Fruit fly (Drosophila melanogaster) whole organism, embryonic: Measurements from ENCODE around the gene trem.

ENCODE experiments used
- Abd-B ChIP-seq: fragments of 200-800 bp; sonication (Bioruptor generic); optimal IDR thresholded peaks from 2 replicates; lab custom pipeline; 2018; ENCODE audit warnings: missing biosample characterization, mild to moderate bottlenecking, missing genetic modification characterization, moderate library complexity
- Atf3 ChIP-seq: fragments of 200-800 bp; sonication (Bioruptor generic); optimal IDR thresholded peaks from 3 replicates; lab custom pipeline; 2016; ENCODE audit warnings: missing biosample characterization, missing genetic modification characterization
- Awh ChIP-seq: fragments of 200-800 bp; sonication (Bioruptor generic); IDR thresholded peaks from 2 replicates; pipeline ENCODE4, ENCODE4 v1.3.6; 2022; ENCODE audit warnings: missing biosample characterization, missing genetic modification characterization
- Bgb ChIP-seq: fragments of 200-800 bp; sonication (Bioruptor generic); IDR thresholded peaks from 2 replicates; pipeline ENCODE4 v1.3.6; 2022; ENCODE audit warnings: missing biosample characterization, missing genetic modification characterization; ENCODE audit not compliant: partially characterized antibody
- CG10431 ChIP-seq: fragments of 200-800 bp; sonication (Bioruptor generic); optimal IDR thresholded peaks from 3 replicates; lab custom pipeline; 2018; ENCODE audit warnings: missing biosample characterization, mild to moderate bottlenecking, missing genetic modification characterization
- CG10462 ChIP-seq: fragments of 200-800 bp; sonication (Bioruptor generic); optimal IDR thresholded peaks from 2 replicates; lab custom pipeline; 2016; ENCODE audit warnings: missing biosample characterization, missing genetic modification characterization
- CG11695 ChIP-seq: fragments of 200-800 bp; sonication (Bioruptor generic); IDR thresholded peaks from 3 replicates; pipeline ENCODE4 v1.3.6; 2022; ENCODE audit warnings: missing biosample characterization, missing genetic modification characterization
- CG11696 ChIP-seq: fragments of 200-800 bp; sonication (Bioruptor generic); IDR thresholded peaks from 2 replicates; pipeline ENCODE4 v1.3.6; 2022; ENCODE audit warnings: missing biosample characterization, missing genetic modification characterization
- CG12219 ChIP-seq: fragments of 200-800 bp; sonication (Bioruptor generic); optimal IDR thresholded peaks from 3 replicates; lab custom pipeline; 2018; ENCODE audit warnings: missing biosample characterization, mild to moderate bottlenecking, missing genetic modification characterization
- CG13123 ChIP-seq: fragments of 200-800 bp; sonication (Bioruptor generic); optimal IDR thresholded peaks from 2 replicates; lab custom pipeline; 2016; ENCODE audit warnings: missing biosample characterization, missing genetic modification characterization
- CG13296 ChIP-seq: fragments of 200-800 bp; sonication (Bioruptor generic); optimal IDR thresholded peaks from 3 replicates; lab custom pipeline; 2018; ENCODE audit warnings: missing biosample characterization, mild to moderate bottlenecking, missing genetic modification characterization
- CG14050 ChIP-seq: fragments of 200-800 bp; sonication (Bioruptor generic); IDR thresholded peaks from 3 replicates; pipeline ENCODE4 v1.3.6; 2022; ENCODE audit warnings: missing biosample characterization, missing genetic modification characterization
- CG14710 ChIP-seq: fragments of 200-800 bp; sonication (Bioruptor generic); optimal IDR thresholded peaks from 3 replicates; lab custom pipeline; 2019; ENCODE audit warnings: missing biosample characterization, mild to moderate bottlenecking, missing genetic modification characterization, moderate library complexity
- CG15514 ChIP-seq: fragments of 200-800 bp; sonication (Bioruptor generic); optimal IDR thresholded peaks from 3 replicates; lab custom pipeline; 2017; ENCODE audit warnings: missing biosample characterization, missing genetic modification characterization, mild to moderate bottlenecking, moderate library complexity, missing genetic modification reagents
- CG1602 ChIP-seq: fragments of 200-800 bp; sonication (Bioruptor generic); optimal IDR thresholded peaks from 3 replicates; lab custom pipeline; 2016; ENCODE audit warnings: missing biosample characterization, missing genetic modification characterization
- CG1792 ChIP-seq: fragments of 200-800 bp; sonication (Bioruptor generic); optimal IDR thresholded peaks from 2 replicates; lab custom pipeline; 2016; ENCODE audit warnings: missing biosample characterization, missing genetic modification characterization
- CG2712 ChIP-seq: fragments of 200-800 bp; optimal IDR thresholded peaks from 3 replicates; lab custom pipeline; 2019; ENCODE audit warnings: missing biosample characterization, mild to moderate bottlenecking, missing genetic modification characterization, moderate library complexity
- CG32532 ChIP-seq: fragments of 200-800 bp; sonication (Bioruptor generic); IDR thresholded peaks from 2 replicates; pipeline ENCODE4 v1.3.6; 2022; ENCODE audit warnings: missing biosample characterization, missing genetic modification characterization
- CG3726 ChIP-seq: fragments of 200-800 bp; sonication (Bioruptor generic); IDR thresholded peaks from 3 replicates; pipeline ENCODE4, ENCODE4 v1.3.6; 2022; ENCODE audit warnings: missing biosample characterization, missing genetic modification characterization
- CG4360 ChIP-seq: fragments of 200-800 bp; sonication (Bioruptor generic); IDR thresholded peaks from 2 replicates; pipeline ENCODE4 v1.3.6; 2022; ENCODE audit warnings: missing biosample characterization, missing genetic modification characterization
- CG4820 ChIP-seq: fragments of 200-800 bp; sonication (Bioruptor generic); optimal IDR thresholded peaks from 3 replicates; lab custom pipeline; 2016; ENCODE audit warnings: missing biosample characterization, missing genetic modification characterization
- CG5953 ChIP-seq: fragments of 200-800 bp; sonication (Bioruptor generic); IDR thresholded peaks from 2 replicates; pipeline ENCODE4 v1.3.6; 2022; ENCODE audit warnings: missing biosample characterization, missing genetic modification characterization
- CG7271 ChIP-seq: fragments of 200-800 bp; sonication (Bioruptor generic); optimal IDR thresholded peaks from 2 replicates; lab custom pipeline; 2018; ENCODE audit warnings: missing biosample characterization, mild to moderate bottlenecking, missing genetic modification characterization, moderate library complexity
- CG7357 ChIP-seq: fragments of 200-800 bp; sonication (Bioruptor generic); IDR thresholded peaks from 3 replicates; pipeline ENCODE4 v1.3.6; 2022; ENCODE audit warnings: missing biosample characterization, missing genetic modification characterization
- D19B ChIP-seq: fragments of 200-800 bp; sonication (Bioruptor generic); optimal IDR thresholded peaks from 2 replicates; lab custom pipeline; 2017; ENCODE audit warnings: missing biosample characterization, mild to moderate bottlenecking, missing genetic modification characterization
- Ets97D ChIP-seq: fragments of 200-800 bp; sonication (Bioruptor generic); optimal IDR thresholded peaks from 3 replicates; lab custom pipeline; 2016; ENCODE audit warnings: missing biosample characterization, missing genetic modification characterization
- HLHmδ ChIP-seq: fragments of 200-800 bp; sonication (Bioruptor generic); optimal IDR thresholded peaks from 2 replicates; lab custom pipeline; 2018; ENCODE audit warnings: missing biosample characterization, mild to moderate bottlenecking, missing genetic modification characterization, moderate library complexity
- Lhr ChIP-seq: fragments of 200-800 bp; sonication (Bioruptor generic); optimal IDR thresholded peaks from 3 replicates; lab custom pipeline; 2017; ENCODE audit warnings: mild to moderate bottlenecking, missing biosample characterization, missing genetic modification reagents, missing genetic modification characterization
- Pdp1 ChIP-seq, 2 experiments: fragments of 200-800 bp; sonication (Bioruptor generic); optimal IDR thresholded peaks; 3 replicates each; lab custom pipeline; 2016; ENCODE audit warnings: missing biosample characterization in 2 of 2, missing genetic modification characterization in 2 of 2, mild to moderate bottlenecking in 1 of 2, moderate library complexity in 1 of 2
- Poxn ChIP-seq: fragments of 200-800 bp; sonication (Bioruptor generic); IDR thresholded peaks from 2 replicates; pipeline ENCODE4 v1.3.6; 2022; ENCODE audit warnings: missing biosample characterization, missing genetic modification characterization
- Rfx ChIP-seq: fragments of 200-800 bp; sonication (Bioruptor generic); IDR thresholded peaks from 2 replicates; pipeline ENCODE4 v1.3.6; 2022; ENCODE audit warnings: missing biosample characterization, missing genetic modification characterization
- chn ChIP-seq: fragments of 200-800 bp; sonication (Bioruptor generic); optimal IDR thresholded peaks from 2 replicates; lab custom pipeline; 2016; ENCODE audit warnings: missing biosample characterization, missing genetic modification characterization
- crp ChIP-seq, 2 experiments: fragments of 200-800 bp; sonication (Bioruptor generic); optimal IDR thresholded peaks; 2 replicates in 1 of 2; 3 replicates in 1 of 2; lab custom pipeline; 2017; ENCODE audit warnings: missing biosample characterization in 2 of 2, missing genetic modification characterization in 2 of 2, mild to moderate bottlenecking in 1 of 2, moderate library complexity in 1 of 2
- disco-r ChIP-seq: fragments of 200-800 bp; sonication (Bioruptor generic); optimal IDR thresholded peaks from 2 replicates; lab custom pipeline; 2016; ENCODE audit warnings: missing biosample characterization, missing genetic modification characterization
- dysf ChIP-seq: fragments of 200-800 bp; sonication (Bioruptor generic); IDR thresholded peaks from 3 replicates; pipeline ENCODE4 v1.3.6; 2022; ENCODE audit warnings: missing biosample characterization, missing genetic modification characterization
- gce ChIP-seq: fragments of 200-800 bp; sonication (Bioruptor generic); IDR thresholded peaks from 3 replicates; pipeline ENCODE4 v1.3.6; 2022; ENCODE audit warnings: missing biosample characterization, missing genetic modification characterization
- hb ChIP-seq: fragments of 200-800 bp; sonication (Bioruptor generic); IDR thresholded peaks from 3 replicates; pipeline ENCODE4 v1.3.6; 2022; ENCODE audit warnings: missing biosample characterization, missing genetic modification characterization; ENCODE audit not compliant: partially characterized antibody
- insv ChIP-seq, 2 experiments: fragments of 200-800 bp; sonication (Bioruptor generic); optimal IDR thresholded peaks; 3 replicates each; lab custom pipeline; 2016 to 2018; ENCODE audit warnings: missing biosample characterization in 2 of 2, missing genetic modification characterization in 2 of 2
- luna ChIP-seq: fragments of 200-800 bp; sonication (Bioruptor generic); optimal IDR thresholded peaks from 2 replicates; lab custom pipeline; 2016; ENCODE audit warnings: missing biosample characterization, missing genetic modification characterization
- maf-S ChIP-seq: fragments of 200-800 bp; sonication (Bioruptor generic); optimal IDR thresholded peaks from 2 replicates; lab custom pipeline; 2016; ENCODE audit warnings: missing biosample characterization, missing genetic modification characterization
- mam ChIP-seq: fragments of 200-800 bp; sonication (Bioruptor generic); optimal IDR thresholded peaks from 3 replicates; lab custom pipeline; 2016; ENCODE audit warnings: missing biosample characterization, missing genetic modification characterization
- pan ChIP-seq, 4 experiments: fragments of >200 bp in 3 of 4; fragments of 200-800 bp in 1 of 4; sonication (Bioruptor generic) in 1 of 4; optimal IDR thresholded peaks in 3 of 4; IDR thresholded peaks in 1 of 4; 2 replicates each; pipeline versions ENCODE4 v1.3.6 to Lab custom; 2017 to 2022; ENCODE audit warnings: missing biosample characterization in 2 of 4, missing genetic modification characterization in 2 of 4, mixed read lengths in 1 of 4
- run ChIP-seq: fragments of 200-800 bp; sonication (Bioruptor generic); optimal IDR thresholded peaks from 3 replicates; lab custom pipeline; 2018; ENCODE audit warnings: missing biosample characterization, mild to moderate bottlenecking, missing genetic modification characterization
- salm ChIP-seq: fragments of 200-800 bp; sonication (Bioruptor generic); optimal IDR thresholded peaks from 2 replicates; lab custom pipeline; 2018; ENCODE audit warnings: missing biosample characterization, mild to moderate bottlenecking, missing genetic modification characterization
- sna ChIP-seq: fragments of 200-800 bp; sonication (Bioruptor generic); IDR thresholded peaks from 2 replicates; pipeline ENCODE4 v1.3.6; 2022; ENCODE audit warnings: missing biosample characterization, missing genetic modification characterization; ENCODE audit not compliant: partially characterized antibody
- vnd ChIP-seq: fragments of 200-800 bp; sonication (Bioruptor generic); IDR thresholded peaks from 3 replicates; pipeline ENCODE4 v1.3.6; 2022; ENCODE audit warnings: missing biosample characterization, missing genetic modification characterization; ENCODE audit not compliant: partially characterized antibody
- wek ChIP-seq: fragments of 200-800 bp; sonication (Bioruptor generic); optimal IDR thresholded peaks from 3 replicates; lab custom pipeline; 2018; ENCODE audit warnings: missing biosample characterization, mild to moderate bottlenecking, missing genetic modification characterization, moderate library complexity
- zfh1 ChIP-seq: fragments of 200-800 bp; sonication (Bioruptor generic); IDR thresholded peaks from 3 replicates; pipeline ENCODE4 v1.3.6; 2022; ENCODE audit warnings: missing biosample characterization, missing genetic modification characterization

Gene trem

DNA sequence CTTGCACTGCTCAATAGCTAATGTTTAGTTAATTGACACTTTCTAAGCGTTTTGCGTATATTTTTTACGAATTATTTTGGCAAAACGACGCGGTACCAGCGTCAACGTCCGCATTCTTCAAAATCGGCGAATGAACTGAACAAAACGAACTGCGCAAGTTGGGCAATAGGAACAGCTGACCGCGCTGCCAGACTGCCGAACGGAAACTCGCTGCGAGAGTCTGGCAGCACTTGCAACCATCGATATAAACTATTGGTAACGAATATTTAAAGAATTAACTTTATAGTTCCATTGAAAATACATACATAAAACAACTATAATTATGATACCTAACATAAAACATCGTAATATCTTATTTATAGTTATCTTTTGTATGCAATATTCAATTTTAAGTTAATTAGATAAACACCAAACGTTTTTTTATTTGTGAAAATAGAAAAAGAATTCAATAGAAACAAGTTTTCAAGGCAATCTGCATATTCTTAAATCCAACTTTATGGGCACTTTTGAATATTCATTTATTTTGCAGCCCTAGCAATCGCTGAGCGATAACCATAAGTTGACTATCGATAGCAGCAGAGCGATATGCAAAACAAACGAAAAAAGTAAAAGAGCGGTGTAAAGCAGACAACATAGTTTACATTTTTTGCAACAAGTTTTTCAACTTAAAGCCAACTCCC lies 22.6 kb downstream of the trem start, which contains the start of the genes Hs6st and MED25 (continued):
- TF ChIP-seq chn (GFP tag; lab: Kevin White, UChicago) (no peak), Abd-B (GFP tag; lab: Kevin White, UChicago) (peak; percentile 41), Pdp1 (GFP tag; optimal IDR thresholded peaks at IDR 0.05; lab: Kevin White, UChicago) (peak in 1 of 2 experiments; percentile 81), CG11695 (GFP tag; lab: Robert Waterston, UW) (no peak), CG5953 (GFP tag; lab: Robert Waterston, UW) (no peak), CG10462 (GFP tag; lab: Kevin White, UChicago) (no peak), disco-r (GFP tag; lab: Kevin White, UChicago) (no peak), salm (no peak), mam (GFP tag; lab: Kevin White, UChicago) (no peak), CG32532 (GFP tag; lab: Robert Waterston, UW) (peak; percentile 41; the same call in 1 of the 2 replicates), Awh (GFP tag; lab: Robert Waterston, UW) (0 out of 2 replicates have a peak, but pooled peaks have one; percentile 13), CG2712 (tag; lab: Kevin White, UChicago) (peak; percentile 37), gce (GFP tag; lab: Robert Waterston, UW) (no peak), CG7271 (tag; lab: Kevin White, UChicago) (no peak), CG14050 (GFP tag; lab: Robert Waterston, UW) (peak; percentile 52; the same call in 2 of the 3 replicates), pan (optimal IDR thresholded peaks at IDR 0.05; lab: Kevin White, UChicago) (no peak), pan (GFP tag; optimal IDR thresholded peaks at IDR 0.05 in 1 of 2, IDR thresholded peaks at IDR 0.05 in 1 of 2) (no peak), maf-S (GFP tag; lab: Kevin White, UChicago) (no peak), run (tag; lab: Kevin White, UChicago) (no peak), CG11696 (GFP tag; lab: Robert Waterston, UW) (no peak), Atf3 (no peak), Ets97D (GFP tag; lab: Kevin White, UChicago) (peak; percentile 79), CG1792 (GFP tag; lab: Kevin White, UChicago) (peak; percentile 28), CG3726 (GFP tag; lab: Robert Waterston, UW) (no peak), CG12219 (GFP tag; lab: Kevin White, UChicago) (no peak), vnd (GFP tag; lab: Robert Waterston, UW) (peak; percentile 65), CG7357 (no peak), CG13123 (GFP tag; lab: Kevin White, UChicago) (no peak), CG10431 (GFP tag; lab: Kevin White, UChicago) (no peak), hb (GFP tag; lab: Robert Waterston, UW) (peak; percentile 63; the same call in 1 of the 3 replicates), Rfx (GFP tag; lab: Robert Waterston, UW) (peak; percentile 26), CG4360 (GFP tag; lab: Robert Waterston, UW) (no peak), Poxn (GFP tag; lab: Robert Waterston, UW) (no peak), insv (GFP tag; optimal IDR thresholded peaks at IDR 0.05; lab: Kevin White, UChicago) (peak in 1 of 2 experiments; percentile 48), Lhr (GFP tag; lab: Kevin White, UChicago) (peak; percentile 45), CG15514 (GFP tag; lab: Kevin White, UChicago) (peak; percentile 77), CG1602 (no peak), CG4820 (peak; percentile 44), luna (no peak), HLHmδ (no peak), zfh1 (peak; percentile 13; the same call in 2 of the 3 replicates), Bgb (GFP tag; lab: Robert Waterston, UW) (peak; percentile 61), CG13296 (peak; percentile 67), sna (peak; percentile 67), dysf (GFP tag; lab: Robert Waterston, UW) (0 out of 3 replicates have a peak, but pooled peaks have one; percentile 29), crp (GFP tag; optimal IDR thresholded peaks at IDR 0.05; lab: Kevin White, UChicago) (peak; percentile 80 to 96), CG14710 (tag; lab: Kevin White, UChicago) (peak; percentile 88), wek (GFP tag; lab: Kevin White, UChicago) (peak; percentile 29), D19B (GFP tag; lab: Kevin White, UChicago) (no peak)
